Fruit fly (Drosophila melanogaster): ENCODE results near the gene CG14260.

The CG14260 gene

dm6 chr3R:27274533-27275447 lies 9.5 kb downstream of the CG14260 start, which contains the start of gene CG5938 (continued):
- TF ChIP-seq CG4360 (GFP tag; IDR thresholded peaks at IDR 0.05) (peak; percentile 62), Drgx (GFP tag; IDR thresholded peaks at IDR 0.05) (peak; percentile 59; the same call in 1 of the 2 replicates)

dm6 chr3R:27279478-27279877 lies 14.2 kb downstream of the CG14260 start:
- TF ChIP-seq mam (GFP tag; optimal IDR thresholded peaks at IDR 0.05) (no peak), Ets65A (GFP tag) (peak; percentile 75), CG15479 (GFP tag; optimal IDR thresholded peaks at IDR 0.05) (no peak), CG31388 (GFP tag; optimal IDR thresholded peaks at IDR 0.05) (no peak), scrt (GFP tag; optimal IDR thresholded peaks at IDR 0.05) (peak; percentile 89), tll (GFP tag; optimal IDR thresholded peaks at IDR 0.05) (no peak), zen2 (GFP tag; IDR thresholded peaks at IDR 0.05; ENCODE audit: partially characterized antibody) (no peak), CG32772 (GFP tag; IDR thresholded peaks at IDR 0.05) (no peak), zfh1 (GFP tag; IDR thresholded peaks at IDR 0.05) (0 out of 3 replicates have a peak, but pooled peaks have one; percentile 15), en (GFP tag; optimal IDR thresholded peaks at IDR 0.05) (no peak), zf30C (GFP tag; optimal IDR thresholded peaks at IDR 0.05) (no peak), vnd (GFP tag; IDR thresholded peaks at IDR 0.05; ENCODE audit: partially characterized antibody) (no peak), CG31441 (GFP tag; IDR thresholded peaks at IDR 0.05) (no peak), CG12391 (tag; optimal IDR thresholded peaks at IDR 0.05) (no peak), Jarid2 (GFP tag; optimal IDR thresholded peaks at IDR 0.05) (no peak), CG17359 (tag; optimal IDR thresholded peaks at IDR 0.05) (no peak), dan (GFP tag; IDR thresholded peaks at IDR 0.05) (no peak), hbn (GFP tag; IDR thresholded peaks at IDR 0.05; ENCODE audit: partially characterized antibody) (no peak), ash1 (GFP tag; optimal IDR thresholded peaks at IDR 0.05) (no peak), Scr (GFP tag; IDR thresholded peaks at IDR 0.05; ENCODE audit: partially characterized antibody) (0 out of 2 replicates have a peak, but pooled peaks have one; percentile 24), Elba2 (GFP tag; optimal IDR thresholded peaks at IDR 0.05) (no peak), wek (GFP tag; optimal IDR thresholded peaks at IDR 0.05) (no peak), Abd-B (GFP tag; optimal IDR thresholded peaks at IDR 0.05) (no peak), Vsx1 (GFP tag; optimal IDR thresholded peaks at IDR 0.05) (no peak), CG3995 (GFP tag; optimal IDR thresholded peaks at IDR 0.05) (no peak), jumu (GFP tag; optimal IDR thresholded peaks at IDR 0.05) (no peak), mirr (GFP tag; optimal IDR thresholded peaks at IDR 0.05) (no peak), pros (GFP tag; optimal IDR thresholded peaks at IDR 0.05) (no peak), Bgb (GFP tag; IDR thresholded peaks at IDR 0.05; ENCODE audit: partially characterized antibody) (0 out of 2 replicates have a peak, but pooled peaks have one; percentile 10), CG9876 (GFP tag; optimal IDR thresholded peaks at IDR 0.05) (no peak), Fer1 (GFP tag; optimal IDR thresholded peaks at IDR 0.05) (no peak), tx (GFP tag; optimal IDR thresholded peaks at IDR 0.05) (no peak), kni (GFP tag; optimal IDR thresholded peaks at IDR 0.05) (no peak), croc (GFP tag; conservative IDR thresholded peaks at IDR 0.05) (no peak), Myb (GFP tag; optimal IDR thresholded peaks at IDR 0.05) (no peak), E2f1 (GFP tag; IDR thresholded peaks at IDR 0.05) (0 out of 2 replicates have a peak, but pooled peaks have one; percentile 17), knrl (GFP tag; IDR thresholded peaks at IDR 0.05; ENCODE audit: partially characterized antibody) (no peak), CG30431 (GFP tag; optimal IDR thresholded peaks at IDR 0.05) (no peak), gfzf (GFP tag; optimal IDR thresholded peaks at IDR 0.05) (no peak), CG16815 (GFP tag; optimal IDR thresholded peaks at IDR 0.05) (no peak), Mad (GFP tag; optimal IDR thresholded peaks at IDR 0.05) (no peak), Antp (GFP tag; optimal IDR thresholded peaks at IDR 0.05) (no peak), Sox100B (GFP tag; optimal IDR thresholded peaks at IDR 0.05) (no peak), NC2α (GFP tag; optimal IDR thresholded peaks at IDR 0.05) (no peak)
